Worm (Caenorhabditis elegans) whole organism, L2 larva: Measurements from ENCODE around the gene gsto-3.

Source experiments
- C34F6.9 ChIP-seq: fragments of 150-350 bp; optimal IDR thresholded peaks from 2 replicates; lab custom pipeline; 2014; ENCODE audit warnings: missing biosample characterization, missing genetic modification characterization
- F13H6.1 ChIP-seq: sonication (generic microtip); optimal IDR thresholded peaks from 2 replicates; lab custom pipeline; 2016; ENCODE audit warnings: missing genetic modification characterization, missing compliant biosample characterization
- R02D3.7 ChIP-seq: fragments of 150-350 bp; optimal IDR thresholded peaks from 2 replicates; lab custom pipeline; 2014; ENCODE audit warnings: missing biosample characterization, missing genetic modification characterization
- Y55F3AM.14 ChIP-seq: fragments of 200-800 bp; sonication (Bioruptor generic); optimal IDR thresholded peaks from 2 replicates; lab custom pipeline; 2018; ENCODE audit warnings: mild to moderate bottlenecking, missing genetic modification characterization, missing compliant biosample characterization
- ama-1 ChIP-seq: fragments of 150-350 bp; optimal IDR thresholded peaks from 2 replicates; lab custom pipeline; 2018; ENCODE audit warnings: inconsistent platforms
- blmp-1 ChIP-seq: sonication (generic microtip); optimal IDR thresholded peaks from 2 replicates; lab custom pipeline; 2017; ENCODE audit warnings: missing genetic modification characterization, mild to moderate bottlenecking, missing compliant biosample characterization, antibody characterized with exemption, moderate library complexity; ENCODE audit not compliant: insufficient read depth
- ceh-16 ChIP-seq: fragments of 150-350 bp; optimal IDR thresholded peaks from 2 replicates; lab custom pipeline; 2014; ENCODE audit warnings: missing biosample characterization, missing genetic modification characterization
- ceh-82 ChIP-seq: fragments of 150-350 bp; optimal IDR thresholded peaks from 2 replicates; lab custom pipeline; 2014; ENCODE audit warnings: missing biosample characterization, missing genetic modification characterization
- crh-2 ChIP-seq: sonication (generic microtip); optimal IDR thresholded peaks from 2 replicates; lab custom pipeline; 2017; ENCODE audit warnings: missing biosample characterization, missing genetic modification characterization
- dmd-4 ChIP-seq: sonication (generic microtip); optimal IDR thresholded peaks from 2 replicates; lab custom pipeline; 2017; ENCODE audit warnings: missing biosample characterization, missing genetic modification characterization
- egl-27 ChIP-seq: sonication (generic microtip); optimal IDR thresholded peaks from 3 replicates; lab custom pipeline; 2017; ENCODE audit warnings: missing biosample characterization, missing genetic modification reagents, missing genetic modification characterization
- elt-1 ChIP-seq: fragments of 150-350 bp; optimal IDR thresholded peaks from 2 replicates; lab custom pipeline; 2014; ENCODE audit warnings: missing biosample characterization, missing genetic modification characterization
- fos-1 ChIP-seq: fragments of 150-350 bp; optimal IDR thresholded peaks from 2 replicates; lab custom pipeline; 2014; ENCODE audit warnings: missing biosample characterization, missing genetic modification characterization
- gmeb-1 ChIP-seq: fragments of 150-350 bp; optimal IDR thresholded peaks from 2 replicates; lab custom pipeline; 2014; ENCODE audit warnings: missing biosample characterization, missing genetic modification characterization
- lin-11 ChIP-seq: fragments of 150-350 bp; sonication (generic microtip); optimal IDR thresholded peaks from 2 replicates; lab custom pipeline; 2014; ENCODE audit warnings: missing biosample characterization, missing genetic modification characterization, inconsistent platforms, mixed read lengths
- lsy-2 ChIP-seq, 2 experiments: fragments of 150-350 bp in 1 of 2; sonication (generic microtip) in 1 of 2; optimal IDR thresholded peaks; 2 replicates each; lab custom pipeline; 2014 to 2017; ENCODE audit warnings: missing biosample characterization in 2 of 2, missing genetic modification characterization in 2 of 2
- mdl-1 ChIP-seq, 2 experiments: fragments of 150-350 bp in 1 of 2; sonication (generic microtip) in 1 of 2; optimal IDR thresholded peaks; 2 replicates each; lab custom pipeline; 2017; ENCODE audit warnings: missing biosample characterization in 2 of 2, missing genetic modification characterization in 2 of 2
- nhr-10 ChIP-seq: sonication (generic microtip); optimal IDR thresholded peaks from 2 replicates; lab custom pipeline; 2017; ENCODE audit warnings: missing biosample characterization, missing genetic modification characterization
- nhr-129 ChIP-seq: fragments of 150-350 bp; optimal IDR thresholded peaks from 2 replicates; lab custom pipeline; 2014; ENCODE audit warnings: missing biosample characterization, missing genetic modification characterization
- nhr-21 ChIP-seq: fragments of 150-350 bp; optimal IDR thresholded peaks from 2 replicates; lab custom pipeline; 2014; ENCODE audit warnings: missing biosample characterization, missing genetic modification characterization
- nhr-23 ChIP-seq: fragments of 150-350 bp; optimal IDR thresholded peaks from 2 replicates; lab custom pipeline; 2014; ENCODE audit warnings: missing biosample characterization, missing genetic modification reagents, missing genetic modification characterization
- nhr-25 ChIP-seq: fragments of 150-350 bp; sonication (generic microtip); optimal IDR thresholded peaks from 3 replicates; lab custom pipeline; 2014; ENCODE audit warnings: missing biosample characterization, missing genetic modification characterization
- nhr-6 ChIP-seq: fragments of 150-350 bp; optimal IDR thresholded peaks from 2 replicates; lab custom pipeline; 2014; ENCODE audit warnings: missing biosample characterization, missing genetic modification characterization
- nhr-77 ChIP-seq: fragments of 150-350 bp; optimal IDR thresholded peaks from 2 replicates; lab custom pipeline; 2014; ENCODE audit warnings: missing biosample characterization, missing genetic modification characterization
- peb-1 ChIP-seq: fragments of 150-350 bp; optimal IDR thresholded peaks from 2 replicates; lab custom pipeline; 2014; ENCODE audit warnings: missing biosample characterization, missing genetic modification characterization
- sem-4 ChIP-seq: fragments of 150-350 bp; optimal IDR thresholded peaks from 2 replicates; lab custom pipeline; 2014; ENCODE audit warnings: missing biosample characterization, missing genetic modification reagents, missing genetic modification characterization
- skn-1 ChIP-seq: sonication (generic microtip); optimal IDR thresholded peaks from 2 replicates; lab custom pipeline; 2017; ENCODE audit warnings: missing biosample characterization, missing genetic modification characterization
- sma-9 ChIP-seq, 2 experiments: fragments of 150-350 bp in 1 of 2; sonication (generic microtip) in 1 of 2; optimal IDR thresholded peaks; 2 replicates each; lab custom pipeline; 2014 to 2016; ENCODE audit warnings: missing genetic modification characterization in 2 of 2, mild to moderate bottlenecking in 1 of 2, missing biosample characterization in 1 of 2, missing compliant biosample characterization in 1 of 2, missing genetic modification reagents in 1 of 2, moderate library complexity in 1 of 2
- snpc-4 ChIP-seq: fragments of 150-350 bp; optimal IDR thresholded peaks from 2 replicates; lab custom pipeline; 2014; ENCODE audit warnings: missing biosample characterization, missing genetic modification characterization
- unc-55 ChIP-seq: fragments of 150-350 bp; sonication (generic microtip); optimal IDR thresholded peaks from 3 replicates; lab custom pipeline; 2014; ENCODE audit warnings: missing biosample characterization, missing genetic modification reagents, missing genetic modification characterization
- ztf-1 ChIP-seq: fragments of 200-800 bp; sonication (Bioruptor generic); conservative IDR thresholded peaks from 2 replicates; pipeline ENCODE4 v1.3.6; 2022; ENCODE audit warnings: missing genetic modification characterization, missing compliant biosample characterization
- ztf-4 ChIP-seq: fragments of 150-350 bp; optimal IDR thresholded peaks from 2 replicates; lab custom pipeline; 2014; ENCODE audit warnings: missing biosample characterization, missing genetic modification characterization

The gsto-3 gene

ce11 chrIII:402168-402813, 21.2 kb upstream of the gsto-3 start, which contains the start of the genes Y55B1BL.1 and Y55B1BL.2:
Gene Y55B1BL.1 (plus strand): TSS chrIII:402384.
Gene Y55B1BL.2 (plus strand): TSS chrIII:402763.
- TF ChIP-seq nhr-25 (tag; lab: Kevin White, UChicago) (peak; percentile 40), sma-9 (GFP tag; optimal IDR thresholded peaks at IDR 0.05; lab: Kevin White, UChicago) (no peak), sma-9 (tag; optimal IDR thresholded peaks at IDR 0.05; lab: Kevin White, UChicago) (no peak), R02D3.7 (tag; lab: Kevin White, UChicago) (no peak), egl-27 (tag; lab: Kevin White, UChicago) (no peak), gmeb-1 (no peak), nhr-129 (tag; lab: Kevin White, UChicago) (peak; percentile 19)
- TF ChIP-seq, all 48 proteins: peak for 2

ce11 chrIII:400898-401297, 19.8 kb upstream of the gsto-3 start:
- TF ChIP-seq mdl-1 (tag; optimal IDR thresholded peaks at IDR 0.05; lab: Kevin White, UChicago): no peak

- peak; percentile 32 for TF ChIP-seq nhr-129 (tag; lab: Kevin White, UChicago)
- TF ChIP-seq skn-1 (tag; lab: Kevin White, UChicago): no peak
Observed at ce11 chrIII:385068-385467, 4.0 kb upstream of the gsto-3 start.

ce11 chrIII:382470-382869, 1.4 kb upstream of the gsto-3 start, which contains the start of gene K10F12.7:
Gene K10F12.7 (minus strand): TSS chrIII:382570.
- TF ChIP-seq nhr-77 (tag; lab: Kevin White, UChicago): no peak
- TF ChIP-seq egl-27 (tag; lab: Kevin White, UChicago): no peak
- no peak for TF ChIP-seq ceh-82 (tag; lab: Kevin White, UChicago)
- TF ChIP-seq nhr-23: no peak
- TF ChIP-seq ama-1 (lab: Kevin White, UChicago): no peak
- no peak for TF ChIP-seq nhr-129 (tag; lab: Kevin White, UChicago)
- TF ChIP-seq nhr-25 (tag; lab: Kevin White, UChicago): no peak
- no peak for TF ChIP-seq unc-55
- TF ChIP-seq ztf-4 (tag; lab: Kevin White, UChicago): no peak
- TF ChIP-seq sma-9 (GFP tag; optimal IDR thresholded peaks at IDR 0.05; lab: Kevin White, UChicago): no peak
- TF ChIP-seq sma-9 (tag; optimal IDR thresholded peaks at IDR 0.05; lab: Kevin White, UChicago): no peak
- TF ChIP-seq mdl-1 (tag; optimal IDR thresholded peaks at IDR 0.05; lab: Kevin White, UChicago): no peak

ce11 chrIII:365649-366048, 15.4 kb downstream of the gsto-3 start, which contains the start of gene pll-1:
Gene pll-1 (plus strand): TSS chrIII:365949.
- no peak for TF ChIP-seq sem-4 (tag; lab: Kevin White, UChicago)
- TF ChIP-seq lin-11 (tag; lab: Kevin White, UChicago): no peak
- TF ChIP-seq ama-1 (lab: Kevin White, UChicago): no peak
- no peak for TF ChIP-seq elt-1
- no peak for TF ChIP-seq nhr-77 (tag; lab: Kevin White, UChicago)
- no peak for TF ChIP-seq dmd-4
- no peak for TF ChIP-seq Y55F3AM.14 (GFP tag; lab: Kevin White, UChicago)
- TF ChIP-seq nhr-21 (tag; lab: Kevin White, UChicago): no peak
- TF ChIP-seq snpc-4 (tag; lab: Kevin White, UChicago): no peak
- no peak for TF ChIP-seq gmeb-1
- no peak for TF ChIP-seq crh-2 (tag; lab: Kevin White, UChicago)

ce11 chrIII:360315-360714, 20.8 kb downstream of the gsto-3 start:
- TF ChIP-seq nhr-129 (tag; lab: Kevin White, UChicago): peak; percentile 39
- peak; percentile 29 for TF ChIP-seq unc-55
- peak; percentile 28 for TF ChIP-seq C34F6.9
- TF ChIP-seq snpc-4 (tag; lab: Kevin White, UChicago): no peak
- TF ChIP-seq lsy-2 (tag; optimal IDR thresholded peaks at IDR 0.05; lab: Kevin White, UChicago): peak in 1 of 2 experiments; percentile 4
- no peak for TF ChIP-seq skn-1 (tag; lab: Kevin White, UChicago)

ce11 chrIII:358106-358505, 23.0 kb downstream of the gsto-3 start:
- TF ChIP-seq crh-2 (tag; lab: Kevin White, UChicago): no peak
- TF ChIP-seq egl-27 (tag; lab: Kevin White, UChicago): no peak
- no peak for TF ChIP-seq F13H6.1 (tag; lab: Kevin White, UChicago)
- TF ChIP-seq ztf-1 (GFP tag; lab: Robert Waterston, UW): no peak
- TF ChIP-seq ama-1 (lab: Kevin White, UChicago): no peak
- TF ChIP-seq fos-1 (tag; lab: Kevin White, UChicago): no peak
- no peak for TF ChIP-seq ceh-16 (tag; lab: Kevin White, UChicago)
- no peak for TF ChIP-seq Y55F3AM.14 (GFP tag; lab: Kevin White, UChicago)
- TF ChIP-seq peb-1 (tag; lab: Kevin White, UChicago): no peak
- no peak for TF ChIP-seq sem-4 (tag; lab: Kevin White, UChicago)
- no peak for TF ChIP-seq nhr-21 (tag; lab: Kevin White, UChicago)
- TF ChIP-seq nhr-77 (tag; lab: Kevin White, UChicago): no peak
- TF ChIP-seq elt-1: no peak
- TF ChIP-seq blmp-1 (tag; lab: Kevin White, UChicago): no peak
- TF ChIP-seq nhr-6 (tag; lab: Kevin White, UChicago): no peak
- TF ChIP-seq nhr-25 (tag; lab: Kevin White, UChicago): no peak
- TF ChIP-seq nhr-10: no peak
- no peak for TF ChIP-seq C34F6.9
- TF ChIP-seq, all 48 proteins: peak for 0
